Worm (Caenorhabditis elegans): ENCODE data around the gene srh-137.

Gene srh-137

DNA sequence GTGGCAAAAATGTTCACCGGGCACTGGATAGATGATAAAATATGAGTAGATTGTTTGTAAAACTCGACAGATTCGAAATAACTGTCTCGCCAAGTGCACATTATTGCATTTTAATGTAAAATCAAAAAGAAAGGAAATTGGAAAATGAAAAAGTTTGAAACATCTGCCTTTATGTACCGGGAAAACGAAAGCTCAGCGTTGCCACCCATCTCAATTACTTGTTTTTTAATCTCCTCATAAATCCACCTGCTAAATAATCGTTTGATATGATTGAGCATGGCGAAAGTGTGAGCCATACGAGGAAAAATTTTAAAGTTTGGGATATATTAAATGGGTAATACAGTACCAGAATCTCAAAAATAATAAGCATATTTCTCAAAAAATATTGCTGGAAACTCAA is at the start of gene srh-137:
TSS of gene srh-137 (minus strand) at position 101 of the 400 bp plus-strand sequence.
- TF ChIP-seq tab-1 (GFP tag; IDR thresholded peaks at IDR 0.05) = no peak
- TF ChIP-seq ztf-29 (GFP tag; IDR thresholded peaks at IDR 0.05) = no peak
- no peak for TF ChIP-seq ztf-23 (GFP tag; IDR thresholded peaks at IDR 0.05)
- TF ChIP-seq T22C8.4 (GFP tag; IDR thresholded peaks at IDR 0.05) = no peak
- no peak for TF ChIP-seq klf-2 (GFP tag; conservative IDR thresholded peaks at IDR 0.05)

DNA sequence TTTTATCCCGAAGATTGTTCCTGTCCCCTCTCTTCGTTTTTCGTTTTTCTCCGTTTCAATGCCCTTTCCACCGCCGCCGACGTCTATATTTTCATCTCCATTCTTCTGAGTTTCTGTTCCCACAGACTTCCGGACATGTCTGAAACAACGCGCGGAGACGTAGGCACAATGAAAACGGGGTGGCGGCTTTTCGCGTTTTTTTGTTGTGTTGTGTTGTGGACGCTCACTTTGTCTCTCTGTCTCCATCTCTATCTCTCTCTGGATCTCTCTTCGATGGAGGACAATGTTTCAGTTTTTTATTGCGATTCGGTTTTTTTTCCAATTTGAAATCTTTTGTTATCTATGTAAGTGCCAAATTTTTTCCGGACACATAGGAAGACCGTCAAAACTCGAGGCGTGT is 43.5 kb upstream of the srh-137 start:
- TF ChIP-seq klf-2 (GFP tag; conservative IDR thresholded peaks at IDR 0.05) (no peak), flt-1 (GFP tag; IDR thresholded peaks at IDR 0.05) (no peak), tab-1 (GFP tag; IDR thresholded peaks at IDR 0.05) (no peak), cog-1 (tag; optimal IDR thresholded peaks at IDR 0.05) (no peak), med-1 (GFP tag; optimal IDR thresholded peaks at IDR 0.05; ENCODE audit: insufficient read depth) (no peak), ref-1 (GFP tag; conservative IDR thresholded peaks at IDR 0.05) (no peak)

DNA sequence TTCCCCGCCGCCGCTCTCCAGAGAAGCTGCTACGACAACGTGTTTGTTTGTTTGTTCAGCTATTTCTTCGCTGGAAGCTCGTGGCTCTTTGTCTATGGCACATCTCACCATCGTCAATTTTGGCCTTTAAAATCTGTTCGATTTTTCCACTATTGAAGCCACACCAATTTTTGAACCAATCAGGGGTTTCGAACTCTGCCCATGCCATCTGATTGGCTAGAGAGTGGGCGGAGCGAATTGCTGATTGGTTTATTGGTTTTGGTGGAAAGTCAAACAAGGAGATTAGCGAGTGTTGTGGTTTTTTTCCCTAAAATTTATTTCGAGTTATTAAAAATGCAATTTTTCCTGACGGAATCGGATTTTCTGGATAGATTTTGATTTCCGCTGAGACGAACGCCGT is 39.7 kb upstream of the srh-137 start:
- TF ChIP-seq med-1 (GFP tag; optimal IDR thresholded peaks at IDR 0.05; ENCODE audit: insufficient read depth) = no peak
- TF ChIP-seq ztf-29 (GFP tag; IDR thresholded peaks at IDR 0.05) = no peak
- TF ChIP-seq tab-1 (GFP tag; IDR thresholded peaks at IDR 0.05) = no peak
- no peak for TF ChIP-seq T22C8.4 (GFP tag; IDR thresholded peaks at IDR 0.05)
- TF ChIP-seq ztf-23 (GFP tag; IDR thresholded peaks at IDR 0.05) = no peak
- no peak for TF ChIP-seq flt-1 (GFP tag; IDR thresholded peaks at IDR 0.05)
- no peak for TF ChIP-seq cog-1 (tag; optimal IDR thresholded peaks at IDR 0.05)
- TF ChIP-seq ref-1 (GFP tag; conservative IDR thresholded peaks at IDR 0.05) = no peak
- no peak for TF ChIP-seq klf-2 (GFP tag; conservative IDR thresholded peaks at IDR 0.05)

DNA sequence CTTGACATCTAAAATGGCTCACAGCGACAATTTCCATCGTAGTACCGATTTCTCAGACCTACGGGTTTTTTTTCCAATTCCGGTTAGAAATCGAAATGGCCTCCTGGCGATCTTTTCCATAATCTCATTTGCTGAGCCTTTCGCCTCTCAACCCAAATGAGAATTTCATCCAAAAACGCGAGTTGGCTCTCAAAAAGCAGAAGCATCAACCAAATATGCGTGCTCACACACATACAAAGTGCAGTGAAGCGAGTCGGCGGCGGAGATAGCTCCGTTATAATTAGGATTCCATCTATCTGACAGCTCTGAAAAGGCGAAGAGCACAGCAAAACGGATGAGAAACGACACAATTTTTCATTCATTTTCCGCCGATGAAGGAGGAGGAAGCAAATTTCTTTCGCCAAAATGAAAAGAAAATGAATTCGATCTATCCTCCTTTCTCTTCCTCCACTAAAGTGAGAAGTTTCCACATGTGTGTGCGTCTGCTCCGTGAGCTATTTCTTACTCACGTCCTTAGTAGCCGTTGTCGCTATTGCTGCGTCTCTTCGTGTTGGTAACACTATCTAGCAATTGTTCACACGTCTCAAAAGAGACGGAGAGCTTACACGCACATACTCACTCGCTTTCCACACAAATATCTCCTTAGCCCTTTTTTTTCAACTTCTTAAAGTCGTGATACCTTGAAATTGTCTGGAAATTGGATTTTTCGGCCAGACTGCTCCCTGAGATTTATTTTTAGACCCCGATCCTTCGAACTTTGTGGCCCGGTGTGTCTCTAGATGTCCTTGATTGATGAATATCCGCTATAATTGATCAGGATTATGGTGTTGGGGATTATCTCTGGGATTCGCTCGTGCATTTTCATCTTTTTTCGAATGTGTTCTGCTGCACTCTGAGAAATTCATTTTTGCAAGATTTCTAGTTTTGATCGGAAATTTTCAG is 35.9 kb upstream of the srh-137 start:
- TF ChIP-seq flt-1 (GFP tag; IDR thresholded peaks at IDR 0.05) (no peak), ztf-29 (GFP tag; IDR thresholded peaks at IDR 0.05) (no peak), cog-1 (tag; optimal IDR thresholded peaks at IDR 0.05) (no peak), ref-1 (GFP tag; conservative IDR thresholded peaks at IDR 0.05) (no peak), med-1 (GFP tag; optimal IDR thresholded peaks at IDR 0.05; ENCODE audit: insufficient read depth) (no peak), tab-1 (GFP tag; IDR thresholded peaks at IDR 0.05) (no peak), T22C8.4 (GFP tag; IDR thresholded peaks at IDR 0.05) (no peak), klf-2 (GFP tag; conservative IDR thresholded peaks at IDR 0.05) (no peak), ztf-23 (GFP tag; IDR thresholded peaks at IDR 0.05) (no peak)

DNA sequence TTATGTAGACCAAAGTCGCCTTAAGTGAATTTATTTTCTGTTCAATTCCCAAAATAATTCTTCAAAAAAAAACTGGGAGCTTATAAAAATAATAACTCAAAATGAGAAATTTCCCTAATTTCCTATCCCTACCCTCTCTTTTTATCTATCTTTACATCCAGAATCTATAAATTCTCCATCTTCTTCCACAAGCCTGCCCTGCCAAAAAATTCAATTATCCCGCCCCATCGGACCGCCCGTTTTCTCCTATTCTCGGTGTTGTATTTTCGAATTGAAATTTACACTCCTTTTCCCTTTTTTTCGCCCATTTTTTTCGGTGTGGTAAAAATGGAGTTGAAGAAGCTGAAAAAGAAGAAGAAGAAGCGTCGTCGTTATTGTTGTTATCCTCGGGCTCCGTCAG is 33.0 kb upstream of the srh-137 start:
- TF ChIP-seq flt-1 (GFP tag; IDR thresholded peaks at IDR 0.05) (no peak), cog-1 (tag; optimal IDR thresholded peaks at IDR 0.05) (no peak), ztf-23 (GFP tag; IDR thresholded peaks at IDR 0.05) (no peak), tab-1 (GFP tag; IDR thresholded peaks at IDR 0.05) (no peak), ref-1 (GFP tag; conservative IDR thresholded peaks at IDR 0.05) (no peak), T22C8.4 (GFP tag; IDR thresholded peaks at IDR 0.05) (no peak), klf-2 (GFP tag; conservative IDR thresholded peaks at IDR 0.05) (no peak), ztf-29 (GFP tag; IDR thresholded peaks at IDR 0.05) (no peak), med-1 (GFP tag; optimal IDR thresholded peaks at IDR 0.05; ENCODE audit: insufficient read depth) (no peak)

DNA sequence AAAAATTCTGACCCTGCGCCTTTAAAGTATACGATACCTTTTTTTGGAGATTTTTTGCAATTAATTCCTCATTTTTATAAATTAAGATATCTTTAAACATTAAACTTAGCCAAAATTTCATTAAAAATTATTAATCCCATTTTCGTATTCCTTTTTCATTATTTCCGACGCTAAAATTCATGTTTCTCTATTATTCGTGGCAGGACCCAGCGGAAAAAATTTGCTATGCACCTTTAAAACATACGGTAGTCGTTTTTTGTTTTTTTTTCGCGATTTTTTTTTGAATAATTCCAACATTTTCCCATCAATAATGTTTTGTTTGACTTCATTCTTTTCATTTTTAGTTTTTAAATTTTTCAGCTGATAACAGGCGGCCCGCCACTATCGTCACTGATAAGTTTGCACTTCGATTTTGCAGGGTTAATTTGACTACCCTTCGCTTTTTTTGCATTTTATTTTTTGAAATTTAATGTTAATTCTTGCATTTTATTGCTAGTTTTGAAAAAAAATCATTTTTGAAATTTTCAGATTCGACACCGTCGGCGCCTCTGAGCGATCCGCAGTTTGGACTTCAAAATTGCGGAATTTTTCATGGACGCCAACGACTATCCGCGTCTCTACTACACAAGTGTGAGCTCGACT is 30.7 kb upstream of the srh-137 start, which contains the start of gene dkf-2:
TSS of gene dkf-2 (plus strand) at position 592 of the 642 bp plus-strand sequence.
- TF ChIP-seq ref-1 (GFP tag; conservative IDR thresholded peaks at IDR 0.05) (no peak), flt-1 (GFP tag; IDR thresholded peaks at IDR 0.05) (no peak), med-1 (GFP tag; optimal IDR thresholded peaks at IDR 0.05; ENCODE audit: insufficient read depth) (no peak), ztf-29 (GFP tag; IDR thresholded peaks at IDR 0.05) (no peak), T22C8.4 (GFP tag; IDR thresholded peaks at IDR 0.05) (no peak), cog-1 (tag; optimal IDR thresholded peaks at IDR 0.05) (no peak), tab-1 (GFP tag; IDR thresholded peaks at IDR 0.05) (no peak), klf-2 (GFP tag; conservative IDR thresholded peaks at IDR 0.05) (no peak), ztf-23 (GFP tag; IDR thresholded peaks at IDR 0.05) (no peak)

DNA sequence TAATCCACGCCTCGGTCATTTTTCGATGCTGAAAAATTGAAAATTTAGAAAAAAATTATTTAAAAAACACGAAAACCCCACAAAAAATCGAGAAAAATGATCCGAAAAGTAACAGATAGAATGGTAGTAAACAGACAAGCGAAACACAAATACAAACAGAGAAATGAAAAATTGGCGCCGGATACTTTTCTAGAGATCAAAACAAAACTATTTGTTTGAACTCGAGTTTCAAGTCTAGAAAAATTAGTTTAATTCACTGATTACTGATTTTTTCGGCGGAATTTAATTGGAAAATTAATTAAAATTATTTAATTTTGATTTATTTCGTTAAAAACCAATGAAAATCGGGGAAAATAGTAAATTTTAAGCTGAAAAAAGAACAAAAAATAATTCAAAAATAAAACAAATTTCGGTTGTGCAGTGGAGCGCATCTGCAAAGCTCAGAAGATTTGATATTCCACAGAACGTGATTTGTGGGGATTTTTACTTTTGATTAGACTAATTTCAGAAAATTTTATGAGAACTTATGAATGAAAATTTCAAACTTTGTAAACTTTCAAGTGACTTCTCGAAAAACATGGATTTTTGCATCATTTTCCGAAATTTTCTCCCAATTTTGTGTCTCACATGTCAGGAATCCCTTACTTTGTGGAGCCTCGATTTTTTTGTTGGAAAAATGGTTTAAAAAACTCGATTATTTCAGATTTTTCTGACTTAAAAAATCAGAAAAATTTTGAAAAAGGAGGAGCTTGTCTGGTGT is 29.9 kb upstream of the srh-137 start, which contains the start of gene gyg-2:
TSS of gene gyg-2 (minus strand) at position 28 of the 760 bp plus-strand sequence.
- TF ChIP-seq cog-1 (tag; optimal IDR thresholded peaks at IDR 0.05) (no peak), flt-1 (GFP tag; IDR thresholded peaks at IDR 0.05) (no peak), klf-2 (GFP tag; conservative IDR thresholded peaks at IDR 0.05) (no peak), T22C8.4 (GFP tag; IDR thresholded peaks at IDR 0.05) (no peak), tab-1 (GFP tag; IDR thresholded peaks at IDR 0.05) (no peak), ztf-23 (GFP tag; IDR thresholded peaks at IDR 0.05) (no peak), ztf-29 (GFP tag; IDR thresholded peaks at IDR 0.05) (no peak), med-1 (GFP tag; optimal IDR thresholded peaks at IDR 0.05; ENCODE audit: insufficient read depth) (no peak), ref-1 (GFP tag; conservative IDR thresholded peaks at IDR 0.05) (no peak)

DNA sequence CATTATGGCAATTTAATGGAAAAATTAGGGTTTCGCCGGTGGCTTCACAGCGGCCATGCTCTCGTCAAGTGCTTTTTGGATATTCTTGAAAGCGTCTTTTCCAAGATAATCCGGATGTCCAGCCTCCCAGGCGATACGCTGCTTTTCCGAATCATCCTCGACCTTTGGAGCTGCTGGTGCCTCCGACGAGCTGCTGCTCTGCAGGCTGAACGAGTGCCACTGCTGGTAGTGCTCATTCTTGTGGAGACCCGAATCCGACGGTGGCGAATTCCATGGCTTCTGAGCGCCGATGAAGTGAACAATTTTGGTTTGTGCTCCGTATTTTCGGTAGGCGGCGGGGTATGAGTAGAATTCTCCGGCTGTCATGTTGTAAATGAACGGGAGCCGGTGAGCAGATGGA is 28.7 kb upstream of the srh-137 start:
- no peak for TF ChIP-seq med-1 (GFP tag; optimal IDR thresholded peaks at IDR 0.05; ENCODE audit: insufficient read depth)
- no peak for TF ChIP-seq ztf-23 (GFP tag; IDR thresholded peaks at IDR 0.05)
- no peak for TF ChIP-seq T22C8.4 (GFP tag; IDR thresholded peaks at IDR 0.05)
- no peak for TF ChIP-seq tab-1 (GFP tag; IDR thresholded peaks at IDR 0.05)
- no peak for TF ChIP-seq klf-2 (GFP tag; conservative IDR thresholded peaks at IDR 0.05)
- no peak for TF ChIP-seq flt-1 (GFP tag; IDR thresholded peaks at IDR 0.05)
- no peak for TF ChIP-seq ztf-29 (GFP tag; IDR thresholded peaks at IDR 0.05)
- no peak for TF ChIP-seq cog-1 (tag; optimal IDR thresholded peaks at IDR 0.05)
- TF ChIP-seq ref-1 (GFP tag; conservative IDR thresholded peaks at IDR 0.05) = no peak

Data from whole organism, midembryonic.